Worm (Caenorhabditis elegans): Measurements from ENCODE around the gene btb-4.

ce11 chrII:2033286-2033685, 1.2 kb downstream of the btb-4 start, which contains the start of gene F59H6.14:
- TF ChIP-seq him-1 (tag; optimal IDR thresholded peaks at IDR 0.05) (no peak), dao-5 (tag; optimal IDR thresholded peaks at IDR 0.05) (no peak)
